Fruit fly (Drosophila melanogaster) whole organism, prepupa: ENCODE results near the gene CG9682.

Source experiments
- Blimp-1 ChIP-seq: fragments of 200-800 bp; sonication (Bioruptor generic); optimal IDR thresholded peaks from 3 replicates; lab custom pipeline; 2017; ENCODE audit warnings: missing biosample characterization, missing genetic modification characterization, mild to moderate bottlenecking, moderate library complexity, missing genetic modification reagents
- CG10631 ChIP-seq: fragments of 200-800 bp; sonication (Bioruptor generic); optimal IDR thresholded peaks from 2 replicates; lab custom pipeline; 2016; ENCODE audit warnings: missing biosample characterization, missing genetic modification characterization
- CG10669 ChIP-seq: fragments of 200-800 bp; sonication (Bioruptor generic); optimal IDR thresholded peaks from 3 replicates; lab custom pipeline; 2018; ENCODE audit warnings: missing biosample characterization, mild to moderate bottlenecking, missing genetic modification characterization, moderate library complexity
- CG11294 ChIP-seq: fragments of 200-800 bp; sonication (Bioruptor generic); IDR thresholded peaks from 2 replicates; pipeline ENCODE4 v1.3.6; 2022; ENCODE audit warnings: missing biosample characterization, missing genetic modification characterization
- CG11762 ChIP-seq: fragments of 200-800 bp; sonication (Bioruptor generic); optimal IDR thresholded peaks from 3 replicates; lab custom pipeline; 2016; ENCODE audit warnings: missing biosample characterization, missing genetic modification characterization; ENCODE audit not compliant: insufficient read depth
- CG11902 ChIP-seq: fragments of 200-800 bp; sonication (Bioruptor generic); optimal IDR thresholded peaks from 3 replicates; lab custom pipeline; 2016; ENCODE audit warnings: missing biosample characterization, missing genetic modification characterization
- CG15336 ChIP-seq: fragments of 200-800 bp; sonication (Bioruptor generic); IDR thresholded peaks from 2 replicates; pipeline ENCODE4 v1.3.6; 2022; ENCODE audit warnings: missing biosample characterization, missing genetic modification characterization
- CG16779 ChIP-seq: fragments of 200-800 bp; sonication (Bioruptor generic); optimal IDR thresholded peaks from 3 replicates; lab custom pipeline; 2017; ENCODE audit warnings: missing biosample characterization, mild to moderate bottlenecking, missing genetic modification characterization
- CG3032 ChIP-seq: fragments of 200-800 bp; optimal IDR thresholded peaks from 2 replicates; lab custom pipeline; 2019; ENCODE audit warnings: missing biosample characterization, mild to moderate bottlenecking, missing genetic modification characterization, moderate library complexity
- CG32006 ChIP-seq: fragments of 200-800 bp; sonication (Bioruptor generic); optimal IDR thresholded peaks from 3 replicates; lab custom pipeline; 2017; ENCODE audit warnings: missing biosample characterization, mild to moderate bottlenecking, missing genetic modification characterization
- CG34406 ChIP-seq: fragments of 200-800 bp; sonication (Bioruptor generic); optimal IDR thresholded peaks from 3 replicates; lab custom pipeline; 2016; ENCODE audit warnings: missing biosample characterization, missing genetic modification characterization
- CG3919 ChIP-seq: fragments of 200-800 bp; sonication (Bioruptor generic); optimal IDR thresholded peaks from 3 replicates; lab custom pipeline; 2016; ENCODE audit warnings: missing biosample characterization, missing genetic modification characterization
- CG4318 ChIP-seq: fragments of 200-800 bp; sonication (Bioruptor generic); optimal IDR thresholded peaks from 3 replicates; lab custom pipeline; 2017; ENCODE audit warnings: missing biosample characterization, mild to moderate bottlenecking, missing genetic modification characterization
- CG6276 ChIP-seq: fragments of 200-800 bp; sonication (Bioruptor generic); optimal IDR thresholded peaks from 2 replicates; lab custom pipeline; 2017; ENCODE audit warnings: missing biosample characterization, mild to moderate bottlenecking, missing genetic modification characterization
- CG6792 ChIP-seq: fragments of 200-800 bp; sonication (Bioruptor generic); optimal IDR thresholded peaks from 3 replicates; lab custom pipeline; 2016; ENCODE audit warnings: missing biosample characterization, missing genetic modification characterization
- CG6808 ChIP-seq: fragments of 200-800 bp; sonication (Bioruptor generic); optimal IDR thresholded peaks from 3 replicates; lab custom pipeline; 2017; ENCODE audit warnings: missing biosample characterization, missing genetic modification characterization, mild to moderate bottlenecking, moderate library complexity, missing genetic modification reagents
- CG6854 ChIP-seq: fragments of 200-800 bp; sonication (Bioruptor generic); optimal IDR thresholded peaks from 2 replicates; lab custom pipeline; 2017; ENCODE audit warnings: missing biosample characterization, mild to moderate bottlenecking, missing genetic modification characterization
- CG7368 ChIP-seq: fragments of 200-800 bp; sonication (Bioruptor generic); optimal IDR thresholded peaks from 3 replicates; lab custom pipeline; 2016; ENCODE audit warnings: missing biosample characterization, missing genetic modification characterization
- CG9139 ChIP-seq: fragments of 200-800 bp; sonication (Bioruptor generic); optimal IDR thresholded peaks from 3 replicates; lab custom pipeline; 2017; ENCODE audit warnings: missing biosample characterization, mild to moderate bottlenecking, missing genetic modification characterization
- Eip78C ChIP-seq: fragments of 200-800 bp; sonication (Bioruptor generic); peaks from one replicate; lab custom pipeline; 2016; ENCODE audit warnings: missing biosample characterization, missing genetic modification characterization
- Eip93F ChIP-seq: fragments of 200-800 bp; sonication (Bioruptor generic); optimal IDR thresholded peaks from 2 replicates; lab custom pipeline; 2016; ENCODE audit warnings: missing biosample characterization, mild to moderate bottlenecking, missing genetic modification characterization
- Ets21C ChIP-seq: fragments of 200-800 bp; sonication (Bioruptor generic); optimal IDR thresholded peaks from 3 replicates; lab custom pipeline; 2016; ENCODE audit warnings: missing biosample characterization, missing genetic modification characterization
- Ets96B ChIP-seq: fragments of 200-800 bp; optimal IDR thresholded peaks from 2 replicates; lab custom pipeline; 2019; ENCODE audit warnings: missing biosample characterization, mild to moderate bottlenecking, missing genetic modification characterization, moderate library complexity
- Gug ChIP-seq: fragments of 200-800 bp; sonication (Bioruptor generic); IDR thresholded peaks from 2 replicates; pipeline ENCODE4 v1.3.6; 2022; ENCODE audit warnings: missing biosample characterization, missing genetic modification characterization
- Hr38 ChIP-seq: sonication (Bioruptor generic); optimal IDR thresholded peaks from 2 replicates; lab custom pipeline; 2016; ENCODE audit warnings: missing biosample characterization, missing genetic modification characterization
- Hr39 ChIP-seq: fragments of 200-800 bp; sonication (Bioruptor generic); optimal IDR thresholded peaks from 2 replicates; lab custom pipeline; 2016; ENCODE audit warnings: missing biosample characterization, missing genetic modification characterization
- Hr4 ChIP-seq: fragments of 200-800 bp; sonication (Bioruptor generic); optimal IDR thresholded peaks from 3 replicates; lab custom pipeline; 2016; ENCODE audit warnings: missing biosample characterization, missing genetic modification characterization
- Met ChIP-seq: fragments of 200-800 bp; sonication (Bioruptor generic); optimal IDR thresholded peaks from 3 replicates; lab custom pipeline; 2016; ENCODE audit warnings: missing biosample characterization, missing genetic modification characterization
- OdsH ChIP-seq: fragments of 200-800 bp; sonication (Bioruptor generic); optimal IDR thresholded peaks from 3 replicates; lab custom pipeline; 2016; ENCODE audit warnings: missing biosample characterization, missing genetic modification characterization
- Sox102F ChIP-seq: fragments of 200-800 bp; sonication (Bioruptor generic); optimal IDR thresholded peaks from 2 replicates; lab custom pipeline; 2016; ENCODE audit warnings: missing biosample characterization, mild to moderate bottlenecking, missing genetic modification characterization
- Sox14 ChIP-seq: fragments of 200-800 bp; sonication (Bioruptor generic); optimal IDR thresholded peaks from 3 replicates; lab custom pipeline; 2016; ENCODE audit warnings: missing biosample characterization, missing genetic modification characterization
- Sox15 ChIP-seq: fragments of 200-800 bp; sonication (Bioruptor generic); optimal IDR thresholded peaks from 3 replicates; lab custom pipeline; 2016; ENCODE audit warnings: missing biosample characterization, missing genetic modification characterization
- achi ChIP-seq: fragments of 200-800 bp; sonication (Bioruptor generic); optimal IDR thresholded peaks from 3 replicates; lab custom pipeline; 2016; ENCODE audit warnings: missing biosample characterization, missing genetic modification characterization
- acj6 ChIP-seq: fragments of 200-800 bp; sonication (Bioruptor generic); optimal IDR thresholded peaks from 3 replicates; lab custom pipeline; 2016; ENCODE audit warnings: missing biosample characterization, missing genetic modification characterization
- cyc ChIP-seq: fragments of 200-800 bp; sonication (Bioruptor generic); optimal IDR thresholded peaks from 3 replicates; lab custom pipeline; 2016; ENCODE audit warnings: missing biosample characterization, missing genetic modification characterization
- esn ChIP-seq: fragments of 200-800 bp; sonication (Bioruptor generic); optimal IDR thresholded peaks from 2 replicates; lab custom pipeline; 2016; ENCODE audit warnings: missing biosample characterization, mild to moderate bottlenecking, missing genetic modification characterization, moderate library complexity
- fd59A ChIP-seq: fragments of 200-800 bp; sonication (Bioruptor generic); optimal IDR thresholded peaks from 2 replicates; lab custom pipeline; 2017; ENCODE audit warnings: missing biosample characterization, mild to moderate bottlenecking, missing genetic modification characterization, missing genetic modification reagents
- fd85E ChIP-seq: fragments of 200-800 bp; sonication (Bioruptor generic); optimal IDR thresholded peaks from 3 replicates; lab custom pipeline; 2016; ENCODE audit warnings: missing biosample characterization, missing genetic modification characterization
- lz ChIP-seq: fragments of 200-800 bp; sonication (Bioruptor generic); optimal IDR thresholded peaks from 3 replicates; lab custom pipeline; 2016; ENCODE audit warnings: missing biosample characterization, missing genetic modification characterization
- net ChIP-seq: fragments of 200-800 bp; sonication (Bioruptor generic); optimal IDR thresholded peaks from 3 replicates; lab custom pipeline; 2016; ENCODE audit warnings: missing biosample characterization, missing genetic modification characterization
- pdm3 ChIP-seq: fragments of 200-800 bp; sonication (Bioruptor generic); optimal IDR thresholded peaks from 3 replicates; lab custom pipeline; 2016; ENCODE audit warnings: missing biosample characterization, missing genetic modification characterization
- salr ChIP-seq, 2 experiments: fragments of 200-800 bp; sonication (Bioruptor generic); optimal IDR thresholded peaks; 3 replicates each; lab custom pipeline; 2016 to 2018; ENCODE audit warnings: missing biosample characterization in 2 of 2, missing genetic modification characterization in 2 of 2, mild to moderate bottlenecking in 1 of 2
- spab ChIP-seq: fragments of 200-800 bp; sonication (Bioruptor generic); optimal IDR thresholded peaks from 2 replicates; lab custom pipeline; 2017; ENCODE audit warnings: missing biosample characterization, mild to moderate bottlenecking, missing genetic modification characterization, missing genetic modification reagents
- ss ChIP-seq, 2 experiments: fragments of 200-800 bp; sonication (Bioruptor generic); optimal IDR thresholded peaks; 2 replicates in 1 of 2; 3 replicates in 1 of 2; lab custom pipeline; 2017 to 2018; ENCODE audit warnings: mild to moderate bottlenecking in 2 of 2, missing biosample characterization in 2 of 2, missing genetic modification characterization in 2 of 2, moderate library complexity in 1 of 2
- svp ChIP-seq: fragments of 200-800 bp; sonication (Bioruptor generic); peaks from one replicate; lab custom pipeline; 2016; ENCODE audit warnings: missing biosample characterization, missing genetic modification characterization
- topi ChIP-seq: fragments of 200-800 bp; sonication (Bioruptor generic); optimal IDR thresholded peaks from 3 replicates; lab custom pipeline; 2016; ENCODE audit warnings: missing biosample characterization, missing genetic modification characterization

Gene CG9682

dm6 chr3R:30284989-30285670, 34.4 kb downstream of the CG9682 start (continued):
- TF ChIP-seq OdsH: peak; percentile 92
- peak; percentile 11 for TF ChIP-seq Eip93F (GFP tag; lab: Kevin White, UChicago)
- peak; percentile 95 for TF ChIP-seq Eip78C (GFP tag; lab: Kevin White, UChicago)
- TF ChIP-seq svp: peak; percentile 94
- peak; percentile 88 for TF ChIP-seq achi (GFP tag; lab: Kevin White, UChicago)
- peak; percentile 2 for TF ChIP-seq CG16779 (tag; lab: Kevin White, UChicago)
- TF ChIP-seq CG10669 (GFP tag; lab: Kevin White, UChicago): peak; percentile 86
- TF ChIP-seq spab (GFP tag; lab: Kevin White, UChicago): peak; percentile 83
- peak; percentile 87 for TF ChIP-seq CG11762 (GFP tag; lab: Kevin White, UChicago)
- TF ChIP-seq Gug (GFP tag; lab: Robert Waterston, UW): peak; percentile 42; the same call in 1 of the 2 replicates
- TF ChIP-seq topi (GFP tag; lab: Kevin White, UChicago): peak; percentile 88
- TF ChIP-seq CG6808 (GFP tag; lab: Kevin White, UChicago): peak; percentile 93
- TF ChIP-seq salr (GFP tag; optimal IDR thresholded peaks at IDR 0.05; lab: Kevin White, UChicago): peak; percentile 66 to 68
- TF ChIP-seq fd59A: peak; percentile 69
- peak; percentile 86 for TF ChIP-seq CG32006 (GFP tag; lab: Kevin White, UChicago)
- peak; percentile 86 for TF ChIP-seq pdm3 (GFP tag; lab: Kevin White, UChicago)
- TF ChIP-seq CG7368 (GFP tag; lab: Kevin White, UChicago): peak; percentile 62
- TF ChIP-seq acj6 (GFP tag; lab: Kevin White, UChicago): peak; percentile 92
- peak; percentile 78 for TF ChIP-seq Hr4 (GFP tag; lab: Kevin White, UChicago)
- TF ChIP-seq, all 60 proteins: peak for 58

- TF ChIP-seq salr (GFP tag; optimal IDR thresholded peaks at IDR 0.05; lab: Kevin White, UChicago) (peak in 1 of 2 experiments; percentile 35), CG16779 (tag; lab: Kevin White, UChicago) (no peak), svp (peak; percentile 55), CG34406 (GFP tag; lab: Kevin White, UChicago) (peak; percentile 1), CG4318 (GFP tag; lab: Kevin White, UChicago) (no peak), Ets21C (GFP tag; lab: Kevin White, UChicago) (no peak), CG6792 (GFP tag; lab: Kevin White, UChicago) (peak; percentile 18), CG6276 (GFP tag; lab: Kevin White, UChicago) (no peak), Hr38 (no peak), CG15336 (GFP tag; lab: Robert Waterston, UW) (no peak), CG10631 (GFP tag; lab: Kevin White, UChicago) (peak; percentile 31), Gug (GFP tag; lab: Robert Waterston, UW) (no peak), Eip93F (GFP tag; lab: Kevin White, UChicago) (no peak), CG6854 (no peak), topi (GFP tag; lab: Kevin White, UChicago) (peak; percentile 41), net (GFP tag; lab: Kevin White, UChicago) (no peak), CG3919 (GFP tag; lab: Kevin White, UChicago) (peak; percentile 8), fd59A (no peak), CG7368 (GFP tag; lab: Kevin White, UChicago) (no peak), Sox14 (GFP tag; lab: Kevin White, UChicago) (peak; percentile 34), Sox15 (no peak), esn (peak; percentile 33), CG10669 (GFP tag; lab: Kevin White, UChicago) (peak; percentile 32), CG9139 (GFP tag; lab: Kevin White, UChicago) (no peak), fd85E (GFP tag; lab: Kevin White, UChicago) (no peak), Blimp-1 (GFP tag; lab: Kevin White, UChicago) (no peak), CG3032 (peak; percentile 23), OdsH (peak; percentile 22), ss (GFP tag; optimal IDR thresholded peaks at IDR 0.05; lab: Kevin White, UChicago) (no peak), cyc (no peak), Eip78C (GFP tag; lab: Kevin White, UChicago) (peak; percentile 79), acj6 (GFP tag; lab: Kevin White, UChicago) (no peak), CG32006 (GFP tag; lab: Kevin White, UChicago) (peak; percentile 45), Met (GFP tag; lab: Kevin White, UChicago) (peak; percentile 31), CG11294 (GFP tag; lab: Robert Waterston, UW) (no peak), Ets96B (tag; lab: Kevin White, UChicago) (peak; percentile 18), lz (GFP tag; lab: Kevin White, UChicago) (no peak), Sox102F (GFP tag; lab: Kevin White, UChicago) (no peak), CG11902 (GFP tag; lab: Kevin White, UChicago) (no peak), spab (GFP tag; lab: Kevin White, UChicago) (no peak), Hr39 (GFP tag; lab: Kevin White, UChicago) (peak; percentile 26)
Observed at dm6 chr3R:30286347-30286746, 35.6 kb downstream of the CG9682 start.
